Worm (Caenorhabditis elegans) whole organism, midembryonic: ENCODE measurements around the gene col-171.

Experiments used
- T22C8.4 ChIP-seq: fragments of 200-800 bp; sonication (Bioruptor generic); IDR thresholded peaks from 2 replicates; pipeline ENCODE4 v1.3.6; 2022; ENCODE audit warnings: missing genetic modification characterization, missing compliant biosample characterization
- flt-1 ChIP-seq: fragments of 200-800 bp; sonication (Bioruptor generic); IDR thresholded peaks from 2 replicates; pipeline ENCODE4 v1.3.6; 2022; ENCODE audit warnings: missing genetic modification characterization, missing compliant biosample characterization
- klf-2 ChIP-seq: fragments of 200-800 bp; sonication (Bioruptor generic); conservative IDR thresholded peaks from 2 replicates; pipeline ENCODE4 v1.3.6; 2022; ENCODE audit warnings: missing genetic modification reagents, missing genetic modification characterization, missing compliant biosample characterization
- med-1 ChIP-seq: sonication (generic microtip); optimal IDR thresholded peaks from 2 replicates; lab custom pipeline; 2017; ENCODE audit warnings: missing genetic modification characterization, mild to moderate bottlenecking, missing compliant biosample characterization, antibody characterized with exemption, missing genetic modification reagents; ENCODE audit not compliant: insufficient read depth
- ref-1 ChIP-seq: fragments of 200-800 bp; sonication (Bioruptor generic); conservative IDR thresholded peaks from 2 replicates; pipeline ENCODE4 v1.3.6; 2022; ENCODE audit warnings: missing genetic modification reagents, missing genetic modification characterization, missing compliant biosample characterization
- tab-1 ChIP-seq: fragments of 200-800 bp; sonication (Bioruptor generic); IDR thresholded peaks from 2 replicates; pipeline ENCODE4 v1.3.6; 2022; ENCODE audit warnings: missing genetic modification characterization, missing compliant biosample characterization
- ztf-23 ChIP-seq: fragments of 200-800 bp; sonication (Bioruptor generic); IDR thresholded peaks from 2 replicates; pipeline ENCODE4 v1.3.6; 2022; ENCODE audit warnings: missing genetic modification reagents, missing genetic modification characterization, missing compliant biosample characterization
- ztf-29 ChIP-seq: fragments of 200-800 bp; sonication (Bioruptor generic); IDR thresholded peaks from 2 replicates; pipeline ENCODE4 v1.3.6; 2022; ENCODE audit warnings: missing genetic modification reagents, missing genetic modification characterization, missing compliant biosample characterization

ce11 chrX:6384537-6384936, 50.4 kb downstream of the col-171 start:
- no peak for TF ChIP-seq T22C8.4 (GFP tag; lab: Robert Waterston, UW)
- no peak for TF ChIP-seq med-1 (GFP tag; lab: Kevin White, UChicago)
- no peak for TF ChIP-seq ztf-23 (GFP tag; lab: Robert Waterston, UW)
- TF ChIP-seq klf-2 (GFP tag; lab: Robert Waterston, UW), result no peak
- TF ChIP-seq flt-1, result no peak
- no peak for TF ChIP-seq ztf-29 (GFP tag; lab: Robert Waterston, UW)
- TF ChIP-seq ref-1 (GFP tag; lab: Robert Waterston, UW), result no peak
- TF ChIP-seq tab-1, result no peak
